Worm (Caenorhabditis elegans): Measurements from ENCODE around the gene irld-64.

irld-64 gene

ce11 chrII:2888957-2889630 lies 41.3 kb downstream of the irld-64 start, which contains the start of gene pinn-1 (continued):
- peak; percentile 47 for TF ChIP-seq dpl-1 (GFP tag; optimal IDR thresholded peaks at IDR 0.05)
- TF ChIP-seq ccch-3 (GFP tag; optimal IDR thresholded peaks at IDR 0.05): peak; percentile 93
- TF ChIP-seq cebp-1 (GFP tag; IDR thresholded peaks at IDR 0.05): peak; percentile 37; the same call in 1 of the 2 replicates
- TF ChIP-seq cebp-1 (tag; optimal IDR thresholded peaks at IDR 0.05): peak; percentile 75
- TF ChIP-seq sptf-2 (GFP tag; optimal IDR thresholded peaks at IDR 0.05): peak; percentile 62
- TF ChIP-seq ama-1 (optimal IDR thresholded peaks at IDR 0.05): no peak
- no peak for TF ChIP-seq ama-1 (GFP tag; optimal IDR thresholded peaks at IDR 0.05)
- peak; percentile 8 for TF ChIP-seq ztf-18 (tag; optimal IDR thresholded peaks at IDR 0.05)
- no peak for TF ChIP-seq sdz-38 (tag; optimal IDR thresholded peaks at IDR 0.05)
- TF ChIP-seq unc-130 (GFP tag; optimal IDR thresholded peaks at IDR 0.05): peak; percentile 80
- TF ChIP-seq sea-2 (GFP tag; IDR thresholded peaks at IDR 0.05): no peak
- TF ChIP-seq ets-4 (GFP tag; optimal IDR thresholded peaks at IDR 0.05): no peak
- peak; percentile 52; the same call in 1 of the 2 replicates for TF ChIP-seq egrh-3 (GFP tag; IDR thresholded peaks at IDR 0.05)
- no peak for TF ChIP-seq aptf-3 (GFP tag; IDR thresholded peaks at IDR 0.05)
- 0 out of 2 replicates have a peak, but pooled peaks have one; percentile 31 for TF ChIP-seq ztf-25 (GFP tag; IDR thresholded peaks at IDR 0.05)
- peak; percentile 85 for TF ChIP-seq madf-3 (GFP tag; IDR thresholded peaks at IDR 0.05)
- no peak for TF ChIP-seq hrde-1 (tag; optimal IDR thresholded peaks at IDR 0.05; ENCODE audit: borderline replicate concordance)
- TF ChIP-seq efl-1 (GFP tag; optimal IDR thresholded peaks at IDR 0.05): peak; percentile 52
- peak; percentile 37 for TF ChIP-seq xnd-1 (tag; optimal IDR thresholded peaks at IDR 0.05)
- TF ChIP-seq F57A8.1 (GFP tag; optimal IDR thresholded peaks at IDR 0.05): no peak
- TF ChIP-seq repo-1 (tag; optimal IDR thresholded peaks at IDR 0.05): peak; percentile 56
- TF ChIP-seq B0019.2 (GFP tag; conservative IDR thresholded peaks at IDR 0.05): peak; percentile 63; the same call in 1 of the 2 replicates
- TF ChIP-seq unc-62 (GFP tag; optimal IDR thresholded peaks at IDR 0.05): no peak
- TF ChIP-seq lir-1 (GFP tag; conservative IDR thresholded peaks at IDR 0.05): no peak; the same call in 1 of the 2 replicates
- TF ChIP-seq nhr-120 (GFP tag; IDR thresholded peaks at IDR 0.05): no peak
- TF ChIP-seq zfh-2 (GFP tag; conservative IDR thresholded peaks at IDR 0.05): peak; percentile 49; the same call in 1 of the 2 replicates
- TF ChIP-seq F22D6.2 (tag; optimal IDR thresholded peaks at IDR 0.05): peak; percentile 66
- TF ChIP-seq hlh-26 (GFP tag; conservative IDR thresholded peaks at IDR 0.05): no peak
- TF ChIP-seq C17E4.6 (GFP tag; IDR thresholded peaks at IDR 0.05): 0 out of 2 replicates have a peak, but pooled peaks have one; percentile 37
- TF ChIP-seq hlh-12 (tag; optimal IDR thresholded peaks at IDR 0.05): no peak
- TF ChIP-seq rpc-1 (optimal IDR thresholded peaks at IDR 0.05): no peak
- no peak for TF ChIP-seq rpc-1 (tag; optimal IDR thresholded peaks at IDR 0.05)
- peak; percentile 30 for TF ChIP-seq ztf-22 (GFP tag; optimal IDR thresholded peaks at IDR 0.05)
- no peak for TF ChIP-seq dpff-1 (tag; optimal IDR thresholded peaks at IDR 0.05)
- TF ChIP-seq gei-17 (GFP tag; optimal IDR thresholded peaks at IDR 0.05): no peak
- no peak; the same call in 1 of the 2 replicates for TF ChIP-seq attf-3 (GFP tag; conservative IDR thresholded peaks at IDR 0.05)
- peak; percentile 85 for TF ChIP-seq B0336.3 (GFP tag; IDR thresholded peaks at IDR 0.05)
- TF ChIP-seq bed-2 (GFP tag; IDR thresholded peaks at IDR 0.05): peak; percentile 97
- peak; percentile 93 for TF ChIP-seq ztf-28 (GFP tag; IDR thresholded peaks at IDR 0.05)
- TF ChIP-seq F37B4.10 (GFP tag; IDR thresholded peaks at IDR 0.05): no peak
- peak; percentile 81 for TF ChIP-seq lin-54 (GFP tag; optimal IDR thresholded peaks at IDR 0.05)
